Fruit fly (Drosophila melanogaster) whole organism, embryonic: ENCODE measurements around the gene CG6294.

Source experiments
- B-H1 ChIP-seq: fragments of 200-800 bp; sonication (Bioruptor generic); IDR thresholded peaks from 3 replicates; pipeline ENCODE4 v1.3.6; 2022; ENCODE audit warnings: missing biosample characterization, missing genetic modification characterization
- CG10565 ChIP-seq: fragments of 200-800 bp; sonication (Bioruptor generic); optimal IDR thresholded peaks from 3 replicates; lab custom pipeline; 2016; ENCODE audit warnings: missing biosample characterization, mild to moderate bottlenecking, missing genetic modification characterization
- CG12104 ChIP-seq: fragments of 200-800 bp; sonication (Bioruptor generic); optimal IDR thresholded peaks from 3 replicates; lab custom pipeline; 2016; ENCODE audit warnings: missing biosample characterization, missing genetic modification characterization
- CG1233 ChIP-seq: fragments of 200-800 bp; sonication (Bioruptor generic); optimal IDR thresholded peaks from 4 replicates; lab custom pipeline; 2018; ENCODE audit warnings: missing biosample characterization, mild to moderate bottlenecking, missing genetic modification characterization
- CG13624 ChIP-seq: fragments of 200-800 bp; sonication (Bioruptor generic); optimal IDR thresholded peaks from 2 replicates; lab custom pipeline; 2016; ENCODE audit warnings: missing biosample characterization, missing genetic modification characterization
- CG13894 ChIP-seq: fragments of 200-800 bp; sonication (Bioruptor generic); optimal IDR thresholded peaks from 3 replicates; lab custom pipeline; 2018; ENCODE audit warnings: missing biosample characterization, mild to moderate bottlenecking, missing genetic modification characterization, moderate library complexity
- CG17361 ChIP-seq: fragments of 200-800 bp; sonication (Bioruptor generic); IDR thresholded peaks from 3 replicates; pipeline ENCODE4 v1.3.6; 2022; ENCODE audit warnings: missing biosample characterization, missing genetic modification characterization
- CG1832 ChIP-seq: fragments of 200-800 bp; sonication (Bioruptor generic); optimal IDR thresholded peaks from 2 replicates; lab custom pipeline; 2017; ENCODE audit warnings: missing biosample characterization, mild to moderate bottlenecking, missing genetic modification characterization, inconsistent platforms
- CG2199 ChIP-seq: fragments of 200-800 bp; sonication (Bioruptor generic); IDR thresholded peaks from 3 replicates; pipeline ENCODE4 v1.3.6; 2022; ENCODE audit warnings: missing biosample characterization, missing genetic modification characterization
- CG30020 ChIP-seq: fragments of 200-800 bp; optimal IDR thresholded peaks from 2 replicates; lab custom pipeline; 2019; ENCODE audit warnings: missing biosample characterization, mild to moderate bottlenecking, missing genetic modification characterization, moderate library complexity
- CG30403 ChIP-seq: fragments of 200-800 bp; sonication (Bioruptor generic); optimal IDR thresholded peaks from 3 replicates; lab custom pipeline; 2016; ENCODE audit warnings: missing biosample characterization, missing genetic modification characterization
- CG3065 ChIP-seq: fragments of 200-800 bp; sonication (Bioruptor generic); optimal IDR thresholded peaks from 2 replicates; lab custom pipeline; 2016; ENCODE audit warnings: missing biosample characterization, missing genetic modification characterization
- CG31441 ChIP-seq: fragments of 200-800 bp; sonication (Bioruptor generic); IDR thresholded peaks from 2 replicates; pipeline ENCODE4 v1.3.6; 2022; ENCODE audit warnings: missing biosample characterization, missing genetic modification characterization
- CG3407 ChIP-seq: fragments of 200-800 bp; sonication (Bioruptor generic); optimal IDR thresholded peaks from 2 replicates; lab custom pipeline; 2018; ENCODE audit warnings: missing biosample characterization, mild to moderate bottlenecking, missing genetic modification characterization
- CG3995 ChIP-seq: fragments of 200-800 bp; sonication (Bioruptor generic); optimal IDR thresholded peaks from 3 replicates; lab custom pipeline; 2016; ENCODE audit warnings: missing biosample characterization, missing genetic modification characterization
- CG4730 ChIP-seq: fragments of 200-800 bp; sonication (Bioruptor generic); IDR thresholded peaks from 2 replicates; pipeline ENCODE4 v1.3.6; 2022; ENCODE audit warnings: missing biosample characterization, missing genetic modification characterization
- CG5245 ChIP-seq: fragments of 200-800 bp; sonication (Bioruptor generic); optimal IDR thresholded peaks from 3 replicates; lab custom pipeline; 2016; ENCODE audit warnings: missing biosample characterization, missing genetic modification characterization
- CG6683 ChIP-seq: fragments of 200-800 bp; sonication (Bioruptor generic); optimal IDR thresholded peaks from 2 replicates; lab custom pipeline; 2017; ENCODE audit warnings: missing biosample characterization, mild to moderate bottlenecking, missing genetic modification characterization, missing genetic modification reagents
- CG6854 ChIP-seq: fragments of 200-800 bp; sonication (Bioruptor generic); optimal IDR thresholded peaks from 3 replicates; lab custom pipeline; 2017; ENCODE audit warnings: missing biosample characterization, mild to moderate bottlenecking, missing genetic modification characterization
- CG7928 ChIP-seq: fragments of 200-800 bp; sonication (Bioruptor generic); optimal IDR thresholded peaks from 2 replicates; lab custom pipeline; 2017; ENCODE audit warnings: missing biosample characterization, mild to moderate bottlenecking, missing genetic modification characterization
- CG9727 ChIP-seq: fragments of 200-800 bp; sonication (Bioruptor generic); optimal IDR thresholded peaks from 3 replicates; lab custom pipeline; 2017; ENCODE audit warnings: missing biosample characterization, mild to moderate bottlenecking, missing genetic modification characterization
- Camta ChIP-seq: fragments of 200-800 bp; sonication (Bioruptor generic); optimal IDR thresholded peaks from 2 replicates; lab custom pipeline; 2016; ENCODE audit warnings: missing biosample characterization, missing genetic modification characterization
- Dfd ChIP-seq, 2 experiments: fragments of >200 bp; optimal IDR thresholded peaks; 2 replicates each; lab custom pipeline; 2017; ENCODE audit warnings: missing biosample characterization in 2 of 2, missing genetic modification characterization in 2 of 2
- E2f1 ChIP-seq: fragments of 200-800 bp; sonication (Bioruptor generic); IDR thresholded peaks from 2 replicates; pipeline ENCODE4 v1.3.6; 2022; ENCODE audit warnings: missing biosample characterization, missing genetic modification characterization
- Gug ChIP-seq: fragments of 200-800 bp; sonication (Bioruptor generic); IDR thresholded peaks from 4 replicates; pipeline ENCODE4 v1.3.6; 2022; ENCODE audit warnings: missing biosample characterization, missing genetic modification characterization
- Mad ChIP-seq: fragments of 200-800 bp; sonication (Bioruptor generic); optimal IDR thresholded peaks from 2 replicates; lab custom pipeline; 2016; ENCODE audit warnings: missing biosample characterization, missing genetic modification characterization
- Mrtf ChIP-seq: fragments of 200-800 bp; sonication (Bioruptor generic); IDR thresholded peaks from 3 replicates; pipeline ENCODE4 v1.3.6; 2022; ENCODE audit warnings: missing biosample characterization, missing genetic modification characterization
- Rfx ChIP-seq: fragments of 200-800 bp; sonication (Bioruptor generic); IDR thresholded peaks from 2 replicates; pipeline ENCODE4 v1.3.6; 2022; ENCODE audit warnings: missing biosample characterization, missing genetic modification characterization
- Sry-δ ChIP-seq: fragments of 200-800 bp; sonication (Bioruptor generic); optimal IDR thresholded peaks from 2 replicates; lab custom pipeline; 2016; ENCODE audit warnings: missing biosample characterization, missing genetic modification characterization
- Vsx1 ChIP-seq: fragments of 200-800 bp; sonication (Bioruptor generic); optimal IDR thresholded peaks from 2 replicates; lab custom pipeline; 2017; ENCODE audit warnings: missing biosample characterization, mild to moderate bottlenecking, missing genetic modification characterization, missing genetic modification reagents
- Xrp1 ChIP-seq: fragments of 200-800 bp; sonication (Bioruptor generic); IDR thresholded peaks from 2 replicates; pipeline ENCODE4 v1.3.6; 2022; ENCODE audit warnings: missing biosample characterization, missing genetic modification characterization
- amos ChIP-seq: fragments of 200-800 bp; sonication (Bioruptor generic); IDR thresholded peaks from 2 replicates; pipeline ENCODE4 v1.3.6; 2022; ENCODE audit warnings: missing biosample characterization, missing genetic modification characterization; ENCODE audit not compliant: partially characterized antibody
- aop ChIP-seq: fragments of 200-800 bp; sonication (Bioruptor generic); IDR thresholded peaks from 2 replicates; pipeline ENCODE4 v1.3.6; 2022; ENCODE audit warnings: missing biosample characterization, missing genetic modification characterization
- bab2 ChIP-seq: fragments of 200-800 bp; sonication (Bioruptor generic); optimal IDR thresholded peaks from 2 replicates; lab custom pipeline; 2016; ENCODE audit warnings: missing biosample characterization, missing genetic modification characterization
- chm ChIP-seq: fragments of 200-800 bp; sonication (Bioruptor generic); IDR thresholded peaks from 2 replicates; pipeline ENCODE4 v1.3.6; 2022; ENCODE audit warnings: missing biosample characterization, missing genetic modification characterization
- chn ChIP-seq: fragments of 200-800 bp; sonication (Bioruptor generic); optimal IDR thresholded peaks from 2 replicates; lab custom pipeline; 2016; ENCODE audit warnings: missing biosample characterization, missing genetic modification characterization
- corto ChIP-seq: fragments of 200-800 bp; sonication (Bioruptor generic); optimal IDR thresholded peaks from 2 replicates; lab custom pipeline; 2016; ENCODE audit warnings: missing biosample characterization, mild to moderate bottlenecking, missing genetic modification characterization, moderate library complexity
- danr ChIP-seq: fragments of 200-800 bp; sonication (Bioruptor generic); IDR thresholded peaks from 2 replicates; pipeline ENCODE4 v1.3.6; 2022; ENCODE audit warnings: missing biosample characterization, missing genetic modification characterization
- eve ChIP-seq, 2 experiments: fragments of >200 bp; optimal IDR thresholded peaks; 2 replicates each; lab custom pipeline; 2017; ENCODE audit warnings: missing biosample characterization in 2 of 2, missing genetic modification characterization in 2 of 2
- gsb-n ChIP-seq: fragments of 200-800 bp; sonication (Bioruptor generic); optimal IDR thresholded peaks from 3 replicates; lab custom pipeline; 2018; ENCODE audit warnings: missing biosample characterization, mild to moderate bottlenecking, missing genetic modification characterization
- insv ChIP-seq, 2 experiments: fragments of 200-800 bp; sonication (Bioruptor generic); optimal IDR thresholded peaks; 3 replicates each; lab custom pipeline; 2016 to 2018; ENCODE audit warnings: missing biosample characterization in 2 of 2, missing genetic modification characterization in 2 of 2
- kni ChIP-seq: fragments of 200-800 bp; sonication (Bioruptor generic); optimal IDR thresholded peaks from 3 replicates; lab custom pipeline; 2017; ENCODE audit warnings: mild to moderate bottlenecking, missing biosample characterization, missing genetic modification reagents, missing genetic modification characterization
- lab ChIP-seq: fragments of 200-800 bp; sonication (Bioruptor generic); optimal IDR thresholded peaks from 3 replicates; lab custom pipeline; 2017; ENCODE audit warnings: missing biosample characterization, missing genetic modification characterization, mild to moderate bottlenecking, moderate library complexity, missing genetic modification reagents
- mirr ChIP-seq: fragments of 200-800 bp; sonication (Bioruptor generic); optimal IDR thresholded peaks from 3 replicates; lab custom pipeline; 2018; ENCODE audit warnings: missing biosample characterization, mild to moderate bottlenecking, missing genetic modification characterization
- p53 ChIP-seq: fragments of 200-800 bp; sonication (Bioruptor generic); optimal IDR thresholded peaks from 2 replicates; lab custom pipeline; 2016; ENCODE audit warnings: missing biosample characterization, missing genetic modification characterization
- ranshi ChIP-seq: fragments of 200-800 bp; sonication (Bioruptor generic); IDR thresholded peaks from 2 replicates; pipeline ENCODE4 v1.3.6; 2022; ENCODE audit warnings: missing biosample characterization, missing genetic modification characterization
- rib ChIP-seq: fragments of 200-800 bp; sonication (Bioruptor generic); IDR thresholded peaks from 2 replicates; pipeline ENCODE4 v1.3.6; 2022; ENCODE audit warnings: missing biosample characterization, missing genetic modification characterization
- sima ChIP-seq: fragments of 200-800 bp; sonication (Bioruptor generic); optimal IDR thresholded peaks from 2 replicates; lab custom pipeline; 2016; ENCODE audit warnings: missing biosample characterization, missing genetic modification characterization
- ssp ChIP-seq: fragments of 200-800 bp; sonication (Bioruptor generic); IDR thresholded peaks from 2 replicates; pipeline ENCODE4 v1.3.6; 2022; ENCODE audit warnings: missing biosample characterization, missing genetic modification characterization
- stwl ChIP-seq: fragments of 200-800 bp; sonication (Bioruptor generic); optimal IDR thresholded peaks from 3 replicates; lab custom pipeline; 2018; ENCODE audit warnings: missing biosample characterization, mild to moderate bottlenecking, missing genetic modification characterization, moderate library complexity
- ttk ChIP-seq: fragments of 200-800 bp; sonication (Bioruptor generic); IDR thresholded peaks from 2 replicates; pipeline ENCODE4 v2.1.2; 2022; ENCODE audit warnings: missing biosample characterization, missing genetic modification characterization
- vnd ChIP-seq: fragments of 200-800 bp; sonication (Bioruptor generic); IDR thresholded peaks from 3 replicates; pipeline ENCODE4 v1.3.6; 2022; ENCODE audit warnings: missing biosample characterization, missing genetic modification characterization; ENCODE audit not compliant: partially characterized antibody
- zf30C ChIP-seq: fragments of 200-800 bp; sonication (Bioruptor generic); optimal IDR thresholded peaks from 3 replicates; lab custom pipeline; 2018; ENCODE audit warnings: missing biosample characterization, mild to moderate bottlenecking, missing genetic modification characterization

Gene CG6294

dm6 chrX:15462436-15462857 lies at the start of gene CG6294, which contains the start of the genes shtd and CG6299 (continued):
- no peak for TF ChIP-seq gsb-n (tag; lab: Kevin White, UChicago)
- TF ChIP-seq Camta (GFP tag; lab: Kevin White, UChicago) = no peak
- no peak for TF ChIP-seq ssp (GFP tag; lab: Robert Waterston, UW)
- no peak for TF ChIP-seq sima
- TF ChIP-seq eve (GFP tag; optimal IDR thresholded peaks at IDR 0.05; lab: Kevin White, UChicago) = no peak
- no peak for TF ChIP-seq aop
- no peak for TF ChIP-seq Vsx1 (GFP tag; lab: Kevin White, UChicago)
- TF ChIP-seq lab (GFP tag; lab: Kevin White, UChicago) = no peak
- TF ChIP-seq CG6683 (GFP tag; lab: Kevin White, UChicago) = no peak
- TF ChIP-seq insv (GFP tag; optimal IDR thresholded peaks at IDR 0.05; lab: Kevin White, UChicago) = peak; percentile 91 to 98
- peak; percentile 98 for TF ChIP-seq vnd (GFP tag; lab: Robert Waterston, UW)
- TF ChIP-seq corto (GFP tag; lab: Kevin White, UChicago) = no peak
- TF ChIP-seq B-H1 (GFP tag; lab: Robert Waterston, UW) = no peak
- no peak for TF ChIP-seq p53 (GFP tag; lab: Kevin White, UChicago)
- TF ChIP-seq Mrtf (GFP tag; lab: Robert Waterston, UW) = no peak
- TF ChIP-seq Dfd (GFP tag; optimal IDR thresholded peaks at IDR 0.05; lab: Kevin White, UChicago) = no peak
- TF ChIP-seq CG2199 (GFP tag; lab: Robert Waterston, UW) = no peak
- no peak for TF ChIP-seq CG3065 (GFP tag; lab: Kevin White, UChicago)
- TF ChIP-seq Mad (GFP tag; lab: Kevin White, UChicago) = peak; percentile 20
- TF ChIP-seq bab2 = no peak
- no peak for TF ChIP-seq CG4730
- TF ChIP-seq CG12104 = no peak
- no peak for TF ChIP-seq CG7928
- TF ChIP-seq ttk (GFP tag; lab: Robert Waterston, UW) = no peak
- peak; percentile 50 for TF ChIP-seq CG30020 (tag; lab: Kevin White, UChicago)
- no peak for TF ChIP-seq CG1832
- no peak for TF ChIP-seq Xrp1
- peak; percentile 27 for TF ChIP-seq CG9727
- TF ChIP-seq CG5245 (GFP tag; lab: Kevin White, UChicago) = no peak
- TF ChIP-seq Rfx (GFP tag; lab: Robert Waterston, UW) = peak; percentile 39; the same call in 1 of the 2 replicates
- no peak; the same call in 3 of the 4 replicates for TF ChIP-seq Gug
- peak; percentile 76 for TF ChIP-seq stwl (tag; lab: Kevin White, UChicago)
- no peak; the same call in 2 of the 3 replicates for TF ChIP-seq CG17361 (GFP tag; lab: Robert Waterston, UW)
- TF ChIP-seq CG1233 (GFP tag; lab: Kevin White, UChicago) = no peak
- peak; percentile 84 for TF ChIP-seq amos (GFP tag; lab: Robert Waterston, UW)
- TF ChIP-seq CG6854 (GFP tag; lab: Kevin White, UChicago) = no peak
- no peak for TF ChIP-seq E2f1
- TF ChIP-seq ranshi (GFP tag; lab: Robert Waterston, UW) = no peak
- TF ChIP-seq Sry-δ (GFP tag; lab: Kevin White, UChicago) = peak; percentile 79
- TF ChIP-seq danr (GFP tag; lab: Robert Waterston, UW) = no peak
- no peak for TF ChIP-seq mirr (GFP tag; lab: Kevin White, UChicago)
- TF ChIP-seq chn = no peak
- no peak for TF ChIP-seq zf30C (GFP tag; lab: Kevin White, UChicago)
- TF ChIP-seq chm (GFP tag; lab: Robert Waterston, UW) = no peak
- TF ChIP-seq CG30403 (GFP tag; lab: Kevin White, UChicago) = peak; percentile 34
- no peak for TF ChIP-seq CG3995
- TF ChIP-seq CG3407 (GFP tag; lab: Kevin White, UChicago) = no peak
- TF ChIP-seq CG13894 (tag; lab: Kevin White, UChicago) = no peak
- TF ChIP-seq rib (GFP tag; lab: Robert Waterston, UW) = no peak
- TF ChIP-seq CG10565 (GFP tag; lab: Kevin White, UChicago) = no peak
- no peak for TF ChIP-seq CG31441 (GFP tag; lab: Robert Waterston, UW)
- TF ChIP-seq CG13624 (GFP tag; lab: Kevin White, UChicago) = no peak
- TF ChIP-seq kni (GFP tag; lab: Kevin White, UChicago) = no peak
